Worm (Caenorhabditis elegans) whole organism, L2 larva: Measurements from ENCODE around the gene C16D9.8.

Experiments
- F13H6.1 ChIP-seq: sonication (generic microtip); optimal IDR thresholded peaks from 2 replicates; lab custom pipeline; 2016; ENCODE audit warnings: missing genetic modification characterization, missing compliant biosample characterization
- R02D3.7 ChIP-seq: fragments of 150-350 bp; optimal IDR thresholded peaks from 2 replicates; lab custom pipeline; 2014; ENCODE audit warnings: missing biosample characterization, missing genetic modification characterization
- aly-2 ChIP-seq: fragments of 150-350 bp; optimal IDR thresholded peaks from 2 replicates; lab custom pipeline; 2014; ENCODE audit warnings: missing biosample characterization, missing genetic modification characterization
- ama-1 ChIP-seq: fragments of 150-350 bp; optimal IDR thresholded peaks from 2 replicates; lab custom pipeline; 2018; ENCODE audit warnings: inconsistent platforms
- ceh-82 ChIP-seq: fragments of 150-350 bp; optimal IDR thresholded peaks from 2 replicates; lab custom pipeline; 2014; ENCODE audit warnings: missing biosample characterization, missing genetic modification characterization
- egl-27 ChIP-seq: sonication (generic microtip); optimal IDR thresholded peaks from 3 replicates; lab custom pipeline; 2017; ENCODE audit warnings: missing biosample characterization, missing genetic modification reagents, missing genetic modification characterization
- lin-11 ChIP-seq: fragments of 150-350 bp; sonication (generic microtip); optimal IDR thresholded peaks from 2 replicates; lab custom pipeline; 2014; ENCODE audit warnings: missing biosample characterization, missing genetic modification characterization, inconsistent platforms, mixed read lengths
- mdl-1 ChIP-seq, 2 experiments: fragments of 150-350 bp in 1 of 2; sonication (generic microtip) in 1 of 2; optimal IDR thresholded peaks; 2 replicates each; lab custom pipeline; 2017; ENCODE audit warnings: missing biosample characterization in 2 of 2, missing genetic modification characterization in 2 of 2
- nhr-12 ChIP-seq: fragments of 150-350 bp; optimal IDR thresholded peaks from 2 replicates; lab custom pipeline; 2014; ENCODE audit warnings: missing biosample characterization, missing genetic modification characterization
- nhr-23 ChIP-seq: fragments of 150-350 bp; optimal IDR thresholded peaks from 2 replicates; lab custom pipeline; 2014; ENCODE audit warnings: missing biosample characterization, missing genetic modification reagents, missing genetic modification characterization
- nhr-237 ChIP-seq: fragments of 150-350 bp; optimal IDR thresholded peaks from 2 replicates; lab custom pipeline; 2014; ENCODE audit warnings: missing biosample characterization, missing genetic modification characterization
- nhr-77 ChIP-seq: fragments of 150-350 bp; optimal IDR thresholded peaks from 2 replicates; lab custom pipeline; 2014; ENCODE audit warnings: missing biosample characterization, missing genetic modification characterization
- skn-1 ChIP-seq: sonication (generic microtip); optimal IDR thresholded peaks from 2 replicates; lab custom pipeline; 2017; ENCODE audit warnings: missing biosample characterization, missing genetic modification characterization
- snpc-4 ChIP-seq: fragments of 150-350 bp; optimal IDR thresholded peaks from 2 replicates; lab custom pipeline; 2014; ENCODE audit warnings: missing biosample characterization, missing genetic modification characterization

DNA sequence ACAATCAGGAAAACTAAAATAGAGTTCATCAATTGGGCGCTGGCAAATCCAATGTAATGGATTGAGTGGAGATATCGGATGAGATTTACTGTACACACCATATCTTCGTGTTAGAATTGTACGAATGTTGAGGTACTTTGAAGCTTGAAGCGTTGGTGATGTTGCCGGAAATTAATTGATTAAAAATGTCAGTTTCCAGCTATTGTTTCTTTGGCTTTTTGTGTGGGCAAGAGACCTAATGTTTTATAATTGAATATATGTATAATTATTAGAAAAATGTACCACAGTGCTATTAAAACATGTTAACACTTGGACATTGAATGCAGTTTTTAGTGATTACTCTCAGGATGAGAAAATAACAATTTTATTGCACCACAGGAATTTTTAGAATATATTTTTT is 15.5 kb upstream of the C16D9.8 start, which contains the start of gene str-136:
- no peak for TF ChIP-seq nhr-77 (tag; lab: Kevin White, UChicago)
- TF ChIP-seq lin-11 = no peak
- no peak for TF ChIP-seq nhr-12 (tag; lab: Kevin White, UChicago)
- TF ChIP-seq aly-2 (tag; lab: Kevin White, UChicago) = no peak
- TF ChIP-seq egl-27 (tag; lab: Kevin White, UChicago) = no peak
- no peak for TF ChIP-seq ceh-82 (tag; lab: Kevin White, UChicago)
- no peak for TF ChIP-seq ama-1 (lab: Kevin White, UChicago)
- no peak for TF ChIP-seq nhr-23 (tag; lab: Kevin White, UChicago)
- no peak for TF ChIP-seq nhr-237 (tag; lab: Kevin White, UChicago)
- TF ChIP-seq snpc-4 (tag; lab: Kevin White, UChicago) = no peak
- TF ChIP-seq mdl-1 (tag; optimal IDR thresholded peaks at IDR 0.05; lab: Kevin White, UChicago) = no peak
- TF ChIP-seq skn-1 (tag; lab: Kevin White, UChicago) = no peak
- no peak for TF ChIP-seq F13H6.1 (tag; lab: Kevin White, UChicago)
- no peak for TF ChIP-seq R02D3.7 (tag; lab: Kevin White, UChicago)
